Worm (Caenorhabditis elegans) whole organism, L1 larva: ENCODE data around the gene srg-31.
A peak's percentile ranks its signal among the peaks of the same experiment; 100 is the strongest.

ENCODE experiments used
- C34B4.2 ChIP-seq: sonication (generic microtip); optimal IDR thresholded peaks from 2 replicates; lab custom pipeline; 2017; ENCODE audit warnings: mild to moderate bottlenecking, missing genetic modification characterization, missing compliant biosample characterization
- alr-1 ChIP-seq: fragments of 200-800 bp; sonication (Bioruptor generic); optimal IDR thresholded peaks from 2 replicates; lab custom pipeline; 2018; ENCODE audit warnings: borderline replicate concordance, mild to moderate bottlenecking, missing genetic modification characterization, missing compliant biosample characterization
- aly-2 ChIP-seq: fragments of 150-350 bp; optimal IDR thresholded peaks from 2 replicates; lab custom pipeline; 2014; ENCODE audit warnings: missing biosample characterization, missing genetic modification characterization
- ceh-63 ChIP-seq: fragments of 200-800 bp; sonication (Bioruptor generic); optimal IDR thresholded peaks from 2 replicates; lab custom pipeline; 2018; ENCODE audit warnings: mild to moderate bottlenecking, missing genetic modification characterization, missing compliant biosample characterization
- ceh-82 ChIP-seq, 3 experiments: fragments of 150-350 bp in 1 of 3; sonication (generic microtip) in 2 of 3; optimal IDR thresholded peaks; 2 replicates each; lab custom pipeline; 2014 to 2017; ENCODE audit warnings: missing biosample characterization in 3 of 3, missing genetic modification characterization in 3 of 3
- ces-1 ChIP-seq: fragments of 150-350 bp; optimal IDR thresholded peaks from 2 replicates; lab custom pipeline; 2014; ENCODE audit warnings: missing biosample characterization, missing genetic modification reagents, missing genetic modification characterization
- dpl-1 ChIP-seq, 3 experiments: fragments of 150-350 bp in 2 of 3; sonication (generic microtip) in 1 of 3; optimal IDR thresholded peaks; 2 replicates each; lab custom pipeline; 2014 to 2017; ENCODE audit warnings: missing biosample characterization in 3 of 3, missing genetic modification characterization in 3 of 3, missing genetic modification reagents in 3 of 3
- efl-1 ChIP-seq, 4 experiments: fragments of 150-350 bp; optimal IDR thresholded peaks in 3 of 4; peaks in 1 of 4; 1 replicate in 1 of 4; 2 replicates in 3 of 4; lab custom pipeline; 2014; ENCODE audit warnings: missing biosample characterization in 2 of 4, missing genetic modification characterization in 2 of 4, missing genetic modification reagents in 2 of 4
- egl-13 ChIP-seq: sonication (generic microtip); optimal IDR thresholded peaks from 2 replicates; lab custom pipeline; 2016; ENCODE audit warnings: missing genotype, missing genetic modification reagents, missing genetic modification characterization, missing compliant biosample characterization
- egl-27 ChIP-seq, 2 experiments: fragments of 150-350 bp in 1 of 2; sonication (generic microtip); optimal IDR thresholded peaks; 3 replicates each; lab custom pipeline; 2017 to 2018; ENCODE audit warnings: missing biosample characterization in 2 of 2, missing genetic modification characterization in 2 of 2, missing genetic modification reagents in 2 of 2
- elt-3 ChIP-seq, 6 experiments: fragments of 150-350 bp in 1 of 6; sonication (generic microtip); optimal IDR thresholded peaks; 2 replicates each; lab custom pipeline; 2017 to 2018; ENCODE audit warnings: missing biosample characterization in 6 of 6, missing genetic modification characterization in 6 of 6, inconsistent platforms in 1 of 6
- ets-5 ChIP-seq: fragments of 200-800 bp; sonication (Bioruptor generic); IDR thresholded peaks from 2 replicates; pipeline ENCODE4 v1.3.6; 2022; ENCODE audit warnings: missing genetic modification characterization, missing compliant biosample characterization
- fkh-4 ChIP-seq: sonication (generic microtip); optimal IDR thresholded peaks from 2 replicates; lab custom pipeline; 2016; ENCODE audit warnings: missing compliant biosample characterization, missing genetic modification characterization, borderline replicate concordance
- fkh-8 ChIP-seq: sonication (generic microtip); optimal IDR thresholded peaks from 2 replicates; lab custom pipeline; 2016; ENCODE audit warnings: mild to moderate bottlenecking, missing genetic modification characterization, missing compliant biosample characterization
- fos-1 ChIP-seq: fragments of 150-350 bp; optimal IDR thresholded peaks from 2 replicates; lab custom pipeline; 2014; ENCODE audit warnings: missing biosample characterization, missing genetic modification characterization
- grh-1 ChIP-seq: fragments of 200-800 bp; sonication (Bioruptor generic); IDR thresholded peaks from 2 replicates; pipeline ENCODE4 v1.3.6; 2022; ENCODE audit warnings: missing genetic modification reagents, missing genetic modification characterization, missing compliant biosample characterization
- hlh-4 ChIP-seq: sonication (generic microtip); optimal IDR thresholded peaks from 2 replicates; lab custom pipeline; 2016; ENCODE audit warnings: mild to moderate bottlenecking, missing genetic modification characterization, missing compliant biosample characterization
- hpl-2 ChIP-seq: fragments of 150-350 bp; optimal IDR thresholded peaks from 2 replicates; lab custom pipeline; 2014; ENCODE audit warnings: missing biosample characterization, missing genetic modification reagents, missing genetic modification characterization
- irx-1 ChIP-seq: sonication (generic microtip); optimal IDR thresholded peaks from 2 replicates; lab custom pipeline; 2016; ENCODE audit warnings: missing genetic modification characterization, missing compliant biosample characterization
- isw-1 ChIP-seq: fragments of 200-800 bp; sonication (Bioruptor generic); IDR thresholded peaks from 2 replicates; pipeline ENCODE4 v1.3.6; 2022; ENCODE audit warnings: missing genetic modification characterization, missing compliant biosample characterization
- jun-1 ChIP-seq: fragments of 150-350 bp; optimal IDR thresholded peaks from 2 replicates; lab custom pipeline; 2014; ENCODE audit warnings: missing biosample characterization, missing genetic modification reagents, missing genetic modification characterization
- lin-13 ChIP-seq: fragments of 150-350 bp; optimal IDR thresholded peaks from 2 replicates; lab custom pipeline; 2014; ENCODE audit warnings: missing biosample characterization, missing genetic modification reagents, missing genetic modification characterization
- lin-35 ChIP-seq, 2 experiments: fragments of 150-350 bp; optimal IDR thresholded peaks; 2 replicates each; lab custom pipeline; 2014; ENCODE audit warnings: missing biosample characterization in 2 of 2, missing genetic modification characterization in 2 of 2, missing genetic modification reagents in 2 of 2
- lir-3 ChIP-seq: sonication (generic microtip); optimal IDR thresholded peaks from 2 replicates; lab custom pipeline; 2016; ENCODE audit warnings: mild to moderate bottlenecking, missing genetic modification characterization, moderate library complexity, missing compliant biosample characterization; ENCODE audit not compliant: poor library complexity
- mab-9 ChIP-seq: fragments of 200-800 bp; sonication (Bioruptor generic); IDR thresholded peaks from 2 replicates; pipeline ENCODE4 v1.3.6; 2022; ENCODE audit warnings: missing genetic modification reagents, missing genetic modification characterization, missing compliant biosample characterization
- mdl-1 ChIP-seq, 2 experiments: fragments of 150-350 bp; optimal IDR thresholded peaks; 2 replicates each; lab custom pipeline; 2014 to 2017; ENCODE audit warnings: missing biosample characterization in 2 of 2, missing genetic modification characterization in 2 of 2, inconsistent platforms in 1 of 2
- mep-1 ChIP-seq: fragments of 150-350 bp; optimal IDR thresholded peaks from 2 replicates; lab custom pipeline; 2014; ENCODE audit warnings: missing biosample characterization, missing genetic modification characterization
- nhr-237 ChIP-seq: fragments of 150-350 bp; optimal IDR thresholded peaks from 2 replicates; lab custom pipeline; 2014; ENCODE audit warnings: missing biosample characterization, missing genetic modification characterization
- nhr-47 ChIP-seq: sonication (generic microtip); optimal IDR thresholded peaks from 2 replicates; lab custom pipeline; 2016; ENCODE audit warnings: mild to moderate bottlenecking, missing genetic modification characterization, moderate library complexity, missing compliant biosample characterization
- nhr-76 ChIP-seq: sonication (generic microtip); optimal IDR thresholded peaks from 2 replicates; lab custom pipeline; 2017; ENCODE audit warnings: missing biosample characterization, missing genetic modification characterization
- nhr-77 ChIP-seq: fragments of 150-350 bp; optimal IDR thresholded peaks from 2 replicates; lab custom pipeline; 2014; ENCODE audit warnings: missing biosample characterization, missing genetic modification characterization
- nhr-90 ChIP-seq: sonication (generic microtip); optimal IDR thresholded peaks from 2 replicates; lab custom pipeline; 2016; ENCODE audit warnings: mild to moderate bottlenecking, missing genetic modification characterization, missing compliant biosample characterization; ENCODE audit not compliant: poor library complexity
- pag-3 ChIP-seq: sonication (generic microtip); optimal IDR thresholded peaks from 2 replicates; lab custom pipeline; 2017; ENCODE audit warnings: missing genetic modification characterization, mild to moderate bottlenecking, missing compliant biosample characterization, antibody characterized with exemption, borderline replicate concordance; ENCODE audit not compliant: insufficient read depth
- skn-1 ChIP-seq: fragments of 150-350 bp; optimal IDR thresholded peaks from 2 replicates; lab custom pipeline; 2014; ENCODE audit warnings: missing biosample characterization, missing genetic modification characterization
- snu-23 ChIP-seq: sonication (generic microtip); optimal IDR thresholded peaks from 2 replicates; lab custom pipeline; 2016; ENCODE audit warnings: missing genetic modification characterization, missing compliant biosample characterization
- swsn-7 ChIP-seq: sonication (generic microtip); optimal IDR thresholded peaks from 2 replicates; lab custom pipeline; 2016; ENCODE audit warnings: missing genetic modification characterization, missing compliant biosample characterization
- tlp-1 ChIP-seq: fragments of 150-350 bp; optimal IDR thresholded peaks from 2 replicates; lab custom pipeline; 2014; ENCODE audit warnings: missing biosample characterization, missing genetic modification characterization
- unc-30 ChIP-seq: sonication (generic microtip); optimal IDR thresholded peaks from 2 replicates; lab custom pipeline; 2017; ENCODE audit warnings: missing biosample characterization, missing genetic modification characterization
- unc-86 ChIP-seq: sonication (generic microtip); optimal IDR thresholded peaks from 2 replicates; lab custom pipeline; 2016; ENCODE audit warnings: missing genetic modification characterization, missing compliant biosample characterization
- unc-98 ChIP-seq: fragments of 200-800 bp; sonication (Bioruptor generic); IDR thresholded peaks from 2 replicates; pipeline ENCODE4 v1.3.6; 2022; ENCODE audit warnings: missing genetic modification characterization, missing compliant biosample characterization
- zip-4 ChIP-seq: fragments of 200-800 bp; sonication (Bioruptor generic); optimal IDR thresholded peaks from 2 replicates; lab custom pipeline; 2018; ENCODE audit warnings: mild to moderate bottlenecking, missing genetic modification characterization, moderate library complexity, missing compliant biosample characterization
- ztf-11 ChIP-seq, 2 experiments: sonication (generic microtip); optimal IDR thresholded peaks; 2 replicates each; lab custom pipeline; 2016 to 2017; ENCODE audit warnings: missing genetic modification characterization in 2 of 2, missing biosample characterization in 1 of 2, missing compliant biosample characterization in 1 of 2
- ztf-4 ChIP-seq: fragments of 150-350 bp; optimal IDR thresholded peaks from 2 replicates; lab custom pipeline; 2014; ENCODE audit warnings: missing biosample characterization, missing genetic modification characterization

The srg-31 gene

ce11 chrV:6998303-6998884 is 44.7 kb upstream of the srg-31 start, which contains the start of gene nhr-42 (continued):
- TF ChIP-seq grh-1 (GFP tag; lab: Robert Waterston, UW): no peak
- TF ChIP-seq snu-23: peak; percentile 50
- TF ChIP-seq nhr-76: no peak
- no peak for TF ChIP-seq ets-5
- TF ChIP-seq unc-30 (tag; lab: Kevin White, UChicago): no peak
- no peak for TF ChIP-seq hpl-2 (GFP tag; lab: Kevin White, UChicago)
- peak; percentile 17 for TF ChIP-seq swsn-7 (tag; lab: Kevin White, UChicago)
- peak; percentile 17 for TF ChIP-seq nhr-237 (tag; lab: Kevin White, UChicago)
- peak; percentile 2 for TF ChIP-seq skn-1 (tag; lab: Kevin White, UChicago)
- TF ChIP-seq pag-3: no peak
- no peak for TF ChIP-seq nhr-47 (tag; lab: Kevin White, UChicago)
- no peak for TF ChIP-seq mab-9 (GFP tag; lab: Robert Waterston, UW)
- TF ChIP-seq mdl-1 (tag; optimal IDR thresholded peaks at IDR 0.05; lab: Kevin White, UChicago): peak in 1 of 2 experiments; percentile 58
- TF ChIP-seq elt-3 (tag; optimal IDR thresholded peaks at IDR 0.05; lab: Kevin White, UChicago): peak in 2 of 6 experiments; percentile 4 to 35
- TF ChIP-seq unc-86 (tag; lab: Kevin White, UChicago): no peak

ce11 chrV:6997041-6997552 is 43.4 kb upstream of the srg-31 start, which contains the start of gene nhr-107:
nhr-107 (minus strand) TSS chrV:6997091.
- no peak for TF ChIP-seq mdl-1 (tag; optimal IDR thresholded peaks at IDR 0.05; lab: Kevin White, UChicago)
- no peak for TF ChIP-seq unc-30 (tag; lab: Kevin White, UChicago)
- TF ChIP-seq skn-1 (tag; lab: Kevin White, UChicago): no peak
- no peak for TF ChIP-seq tlp-1 (tag; lab: Kevin White, UChicago)
- TF ChIP-seq efl-1 (optimal IDR thresholded peaks at IDR 0.05; lab: Kevin White, UChicago): no peak
- TF ChIP-seq efl-1 (GFP tag; optimal IDR thresholded peaks at IDR 0.05 in 1 of 2; lab: Kevin White, UChicago): peak in 1 of 2 experiments; percentile 37

- TF ChIP-seq nhr-77 (tag; lab: Kevin White, UChicago) (no peak), nhr-90 (peak; percentile 45), grh-1 (GFP tag; lab: Robert Waterston, UW) (0 out of 2 replicates have a peak, but pooled peaks have one; percentile 30), lir-3 (tag; lab: Kevin White, UChicago) (no peak), alr-1 (no peak), ets-5 (no peak), dpl-1 (GFP tag; optimal IDR thresholded peaks at IDR 0.05; lab: Kevin White, UChicago) (peak in 1 of 3 experiments; percentile 12), nhr-47 (tag; lab: Kevin White, UChicago) (peak; percentile 61), ceh-63 (GFP tag; lab: Kevin White, UChicago) (no peak), egl-13 (tag; lab: Kevin White, UChicago) (no peak), jun-1 (tag; lab: Kevin White, UChicago) (peak; percentile 25), unc-98 (no peak), elt-3 (tag; optimal IDR thresholded peaks at IDR 0.05; lab: Kevin White, UChicago) (peak; percentile 53 to 97 (median 94)), C34B4.2 (tag; lab: Kevin White, UChicago) (no peak), isw-1 (GFP tag; lab: Robert Waterston, UW) (no peak), fos-1 (tag; lab: Kevin White, UChicago) (no peak), ceh-82 (tag; optimal IDR thresholded peaks at IDR 0.05; lab: Kevin White, UChicago) (no peak), zip-4 (GFP tag; lab: Kevin White, UChicago) (no peak), egl-27 (tag; optimal IDR thresholded peaks at IDR 0.05; lab: Kevin White, UChicago) (no peak), pag-3 (no peak), fkh-4 (tag; lab: Kevin White, UChicago) (no peak), ztf-4 (tag; lab: Kevin White, UChicago) (no peak), hlh-4 (no peak), ztf-11 (tag; optimal IDR thresholded peaks at IDR 0.05; lab: Kevin White, UChicago) (no peak), tlp-1 (tag; lab: Kevin White, UChicago) (no peak), lin-35 (GFP tag; optimal IDR thresholded peaks at IDR 0.05; lab: Kevin White, UChicago) (peak in 1 of 2 experiments; percentile 74), unc-86 (tag; lab: Kevin White, UChicago) (no peak), ces-1 (GFP tag; lab: Kevin White, UChicago) (no peak), snu-23 (peak; percentile 71), aly-2 (no peak), nhr-76 (no peak), lin-13 (no peak), fkh-8 (tag; lab: Kevin White, UChicago) (peak; percentile 90), unc-30 (tag; lab: Kevin White, UChicago) (no peak), mep-1 (tag; lab: Kevin White, UChicago) (no peak), irx-1 (tag; lab: Kevin White, UChicago) (peak; percentile 29), nhr-237 (tag; lab: Kevin White, UChicago) (peak; percentile 37)
These were observed 40.3 kb upstream of the srg-31 start for ce11 chrV:6993999-6994398.
